Worm (Caenorhabditis elegans) whole organism, L4 larva: ENCODE data around the gene K07E3.2.
A peak's percentile ranks its signal among the peaks of the same experiment; 100 is the strongest.

Source experiments
- D1046.2 ChIP-seq: fragments of 200-800 bp; sonication (Bioruptor generic); IDR thresholded peaks from 2 replicates; pipeline ENCODE4 v1.3.6; 2022; ENCODE audit warnings: missing genetic modification characterization, missing compliant biosample characterization
- F10B5.3 ChIP-seq: sonication (generic microtip); optimal IDR thresholded peaks from 2 replicates; lab custom pipeline; 2016; ENCODE audit warnings: mild to moderate bottlenecking, missing genetic modification characterization, missing compliant biosample characterization
- F37D6.2 ChIP-seq: sonication (generic microtip); optimal IDR thresholded peaks from 2 replicates; lab custom pipeline; 2016; ENCODE audit warnings: mild to moderate bottlenecking, missing genetic modification characterization, missing compliant biosample characterization
- R02D3.7 ChIP-seq: fragments of 150-350 bp; sonication (generic microtip); optimal IDR thresholded peaks from 3 replicates; lab custom pipeline; 2014; ENCODE audit warnings: missing biosample characterization, missing genetic modification characterization
- Y105C5A.15 ChIP-seq: fragments of 200-800 bp; sonication (Bioruptor generic); IDR thresholded peaks from 2 replicates; pipeline ENCODE4 v1.3.6; 2022; ENCODE audit warnings: missing genetic modification characterization, missing compliant biosample characterization
- Y48G9A.11 ChIP-seq: fragments of 200-800 bp; sonication (Bioruptor generic); IDR thresholded peaks from 2 replicates; pipeline ENCODE4 v1.3.6; 2022; ENCODE audit warnings: missing genetic modification reagents, missing genetic modification characterization, missing compliant biosample characterization
- Y5F2A.4 ChIP-seq: fragments of 200-800 bp; sonication (Bioruptor generic); optimal IDR thresholded peaks from 2 replicates; lab custom pipeline; 2018; ENCODE audit warnings: mild to moderate bottlenecking, missing genetic modification characterization, missing compliant biosample characterization
- ZK337.2 ChIP-seq: fragments of 200-800 bp; sonication (Bioruptor generic); IDR thresholded peaks from 2 replicates; pipeline ENCODE4 v1.3.6; 2022; ENCODE audit warnings: missing genetic modification reagents, missing genetic modification characterization, missing compliant biosample characterization
- ZK546.5 ChIP-seq, 2 experiments: sonication (generic microtip); optimal IDR thresholded peaks; 2 replicates each; lab custom pipeline; 2017; ENCODE audit warnings: missing biosample characterization in 2 of 2, missing genetic modification characterization in 2 of 2
- ama-1 ChIP-seq: fragments of 150-350 bp; optimal IDR thresholded peaks from 2 replicates; lab custom pipeline; 2014; ENCODE audit warnings: inconsistent platforms, mixed read lengths
- attf-4 ChIP-seq: sonication (generic microtip); optimal IDR thresholded peaks from 3 replicates; lab custom pipeline; 2017; ENCODE audit warnings: missing biosample characterization, missing genetic modification characterization
- ceh-28 ChIP-seq: fragments of 150-350 bp; optimal IDR thresholded peaks from 2 replicates; lab custom pipeline; 2014; ENCODE audit warnings: missing biosample characterization, missing genetic modification reagents, missing genetic modification characterization
- ceh-32 ChIP-seq: sonication (generic microtip); optimal IDR thresholded peaks from 2 replicates; lab custom pipeline; 2016; ENCODE audit warnings: mild to moderate bottlenecking, missing genetic modification characterization, missing compliant biosample characterization; ENCODE audit not compliant: poor library complexity
- ces-1 ChIP-seq: fragments of 150-350 bp; sonication (generic microtip); optimal IDR thresholded peaks from 4 replicates; lab custom pipeline; 2014; ENCODE audit warnings: missing biosample characterization, missing genetic modification reagents, missing genetic modification characterization
- cey-2 ChIP-seq: sonication (generic microtip); optimal IDR thresholded peaks from 3 replicates; lab custom pipeline; 2017; ENCODE audit warnings: missing genetic modification characterization, mild to moderate bottlenecking, missing compliant biosample characterization, antibody characterized with exemption, borderline replicate concordance; ENCODE audit not compliant: insufficient read depth
- ctbp-1 ChIP-seq: fragments of 200-800 bp; sonication (Bioruptor generic); IDR thresholded peaks from 2 replicates; pipeline ENCODE4 v1.3.6; 2022; ENCODE audit warnings: missing genetic modification reagents, missing genetic modification characterization, missing compliant biosample characterization
- daf-16 ChIP-seq, 3 experiments: sonication (generic microtip); optimal IDR thresholded peaks; 2 replicates each; lab custom pipeline; 2016 to 2017; ENCODE audit warnings: missing genetic modification characterization in 3 of 3, missing genetic modification reagents in 3 of 3, mild to moderate bottlenecking in 2 of 3, missing compliant biosample characterization in 2 of 3, missing biosample characterization in 1 of 3, moderate library complexity in 1 of 3
- daf-8 ChIP-seq: fragments of 200-800 bp; sonication (Bioruptor generic); IDR thresholded peaks from 2 replicates; pipeline ENCODE4 v1.3.6; 2022; ENCODE audit warnings: missing genetic modification characterization, missing compliant biosample characterization
- dmd-6 ChIP-seq: fragments of 200-800 bp; sonication (Bioruptor generic); IDR thresholded peaks from 2 replicates; pipeline ENCODE4 v1.3.6; 2022; ENCODE audit warnings: missing genetic modification reagents, missing genetic modification characterization, missing compliant biosample characterization
- dve-1 ChIP-seq: sonication (generic microtip); optimal IDR thresholded peaks from 2 replicates; lab custom pipeline; 2017; ENCODE audit warnings: antibody characterized with exemption, mild to moderate bottlenecking, missing genetic modification characterization, missing compliant biosample characterization; ENCODE audit not compliant: insufficient read depth
- egl-27 ChIP-seq: sonication (generic microtip); optimal IDR thresholded peaks from 3 replicates; lab custom pipeline; 2017; ENCODE audit warnings: missing biosample characterization, missing genetic modification reagents, missing genetic modification characterization
- fkh-10 ChIP-seq: fragments of 150-350 bp; optimal IDR thresholded peaks from 2 replicates; lab custom pipeline; 2014; ENCODE audit warnings: missing biosample characterization, missing genetic modification reagents, missing genetic modification characterization
- gei-8 ChIP-seq: fragments of 200-800 bp; sonication (Bioruptor generic); optimal IDR thresholded peaks from 2 replicates; lab custom pipeline; 2018; ENCODE audit warnings: mild to moderate bottlenecking, missing genetic modification characterization, missing compliant biosample characterization
- hif-1 ChIP-seq, 2 experiments: sonication (generic microtip); optimal IDR thresholded peaks; 2 replicates each; lab custom pipeline; 2016 to 2017; ENCODE audit warnings: missing compliant biosample characterization in 2 of 2, missing genetic modification characterization in 2 of 2, missing genetic modification reagents in 2 of 2, missing genotype in 2 of 2, mild to moderate bottlenecking in 1 of 2
- lin-1 ChIP-seq: fragments of 200-800 bp; sonication (Bioruptor generic); IDR thresholded peaks from 2 replicates; pipeline ENCODE4 v1.3.6; 2022; ENCODE audit warnings: missing genetic modification reagents, missing genetic modification characterization, missing compliant biosample characterization
- lin-15B ChIP-seq: fragments of 150-350 bp; sonication (generic microtip); optimal IDR thresholded peaks from 3 replicates; lab custom pipeline; 2014; ENCODE audit warnings: missing biosample characterization, missing genetic modification characterization
- lin-29 ChIP-seq: fragments of 200-800 bp; sonication (Bioruptor generic); IDR thresholded peaks from 2 replicates; pipeline ENCODE4 v1.3.6; 2022; ENCODE audit warnings: missing genetic modification reagents, missing genetic modification characterization, missing compliant biosample characterization
- lin-38 ChIP-seq: fragments of 200-800 bp; sonication (Bioruptor generic); IDR thresholded peaks from 2 replicates; pipeline ENCODE4 v1.3.6; 2022; ENCODE audit warnings: missing genetic modification reagents, missing genetic modification characterization, missing compliant biosample characterization
- madf-5 ChIP-seq, 2 experiments: fragments of 200-800 bp; sonication (Bioruptor generic); IDR thresholded peaks; 2 replicates each; pipeline ENCODE4 v1.3.6; 2022; ENCODE audit warnings: missing compliant biosample characterization in 2 of 2, missing genetic modification characterization in 2 of 2
- madf-9 ChIP-seq: fragments of 200-800 bp; sonication (Bioruptor generic); conservative IDR thresholded peaks from 2 replicates; pipeline ENCODE4 v1.3.6; 2022; ENCODE audit warnings: missing genetic modification reagents, missing genetic modification characterization, missing compliant biosample characterization
- mdl-1 ChIP-seq, 2 experiments: fragments of 150-350 bp in 1 of 2; sonication (generic microtip) in 1 of 2; optimal IDR thresholded peaks; 2 replicates each; lab custom pipeline; 2014 to 2017; ENCODE audit warnings: missing biosample characterization in 2 of 2, missing genetic modification characterization in 2 of 2
- mep-1 ChIP-seq: fragments of 150-350 bp; sonication (generic microtip); optimal IDR thresholded peaks from 3 replicates; lab custom pipeline; 2014; ENCODE audit warnings: missing biosample characterization, missing genetic modification characterization
- nhr-111 ChIP-seq: fragments of 200-800 bp; sonication (Bioruptor generic); optimal IDR thresholded peaks from 2 replicates; lab custom pipeline; 2018; ENCODE audit warnings: mild to moderate bottlenecking, missing genetic modification characterization, missing compliant biosample characterization
- nhr-25 ChIP-seq: sonication (generic microtip); optimal IDR thresholded peaks from 2 replicates; lab custom pipeline; 2017; ENCODE audit warnings: missing genetic modification characterization, mild to moderate bottlenecking, missing compliant biosample characterization, antibody characterized with exemption, moderate library complexity, borderline replicate concordance; ENCODE audit not compliant: insufficient read depth
- nhr-28 ChIP-seq: fragments of 150-350 bp; optimal IDR thresholded peaks from 2 replicates; lab custom pipeline; 2014; ENCODE audit warnings: missing biosample characterization, missing genetic modification characterization
- nhr-41 ChIP-seq: fragments of 200-800 bp; sonication (Bioruptor generic); IDR thresholded peaks from 2 replicates; pipeline ENCODE4 v1.3.6; 2022; ENCODE audit warnings: missing genetic modification reagents, missing genetic modification characterization, missing compliant biosample characterization
- nhr-77 ChIP-seq: fragments of 150-350 bp; optimal IDR thresholded peaks from 2 replicates; lab custom pipeline; 2014; ENCODE audit warnings: missing biosample characterization, missing genetic modification characterization
- pqm-1 ChIP-seq: sonication (generic microtip); optimal IDR thresholded peaks from 2 replicates; lab custom pipeline; 2017; ENCODE audit warnings: missing biosample characterization, missing genetic modification characterization
- saeg-2 ChIP-seq: fragments of 200-800 bp; sonication (Bioruptor generic); IDR thresholded peaks from 2 replicates; pipeline ENCODE4 v1.3.6; 2022; ENCODE audit warnings: missing genetic modification reagents, missing genetic modification characterization, missing compliant biosample characterization
- sdz-12 ChIP-seq: fragments of 200-800 bp; sonication (Bioruptor generic); optimal IDR thresholded peaks from 2 replicates; lab custom pipeline; 2018; ENCODE audit warnings: mild to moderate bottlenecking, missing genetic modification characterization, missing compliant biosample characterization
- snpc-1.2 ChIP-seq: fragments of 200-800 bp; sonication (Bioruptor generic); IDR thresholded peaks from 2 replicates; pipeline ENCODE4 v1.3.6; 2022; ENCODE audit warnings: missing genetic modification reagents, missing genetic modification characterization, missing compliant biosample characterization
- snpc-4 ChIP-seq: fragments of 150-350 bp; optimal IDR thresholded peaks from 2 replicates; lab custom pipeline; 2014; ENCODE audit warnings: missing biosample characterization, missing genetic modification characterization
- spr-3 ChIP-seq: fragments of 200-800 bp; sonication (Bioruptor generic); optimal IDR thresholded peaks from 2 replicates; lab custom pipeline; 2018; ENCODE audit warnings: mild to moderate bottlenecking, missing genetic modification characterization, missing compliant biosample characterization
- tag-97 ChIP-seq: fragments of 200-800 bp; sonication (Bioruptor generic); IDR thresholded peaks from 2 replicates; pipeline ENCODE4 v1.3.6; 2022; ENCODE audit warnings: missing genetic modification characterization, missing compliant biosample characterization
- tra-1 ChIP-seq: fragments of 200-800 bp; sonication (Bioruptor generic); IDR thresholded peaks from 2 replicates; pipeline ENCODE4 v1.3.6; 2022; ENCODE audit warnings: missing genetic modification reagents, missing genetic modification characterization, missing compliant biosample characterization
- unc-62 ChIP-seq, 3 experiments: fragments of 150-350 bp in 1 of 3; sonication (generic microtip); optimal IDR thresholded peaks in 2 of 3; peaks in 1 of 3; 1 replicate in 1 of 3; 2 replicates in 2 of 3; lab custom pipeline; 2014 to 2017; ENCODE audit warnings: missing biosample characterization in 3 of 3, missing genetic modification characterization in 3 of 3, missing genetic modification reagents in 3 of 3, missing genotype in 1 of 3
- vab-7 ChIP-seq: fragments of 200-800 bp; sonication (Bioruptor generic); IDR thresholded peaks from 2 replicates; pipeline ENCODE4 v1.3.6; 2022; ENCODE audit warnings: missing genetic modification reagents, missing genetic modification characterization, missing compliant biosample characterization
- zag-1 ChIP-seq: fragments of 150-350 bp; optimal IDR thresholded peaks from 2 replicates; lab custom pipeline; 2014; ENCODE audit warnings: missing biosample characterization, missing genetic modification characterization
- zip-11 ChIP-seq: fragments of 200-800 bp; sonication (Bioruptor generic); IDR thresholded peaks from 2 replicates; pipeline ENCODE4 v1.3.6; 2022; ENCODE audit warnings: missing genetic modification characterization, missing compliant biosample characterization
- ztf-7 ChIP-seq: fragments of 150-350 bp; optimal IDR thresholded peaks from 2 replicates; lab custom pipeline; 2014; ENCODE audit warnings: missing biosample characterization, missing genetic modification characterization

The K07E3.2 gene

ce11 chrX:8069293-8069692 is 34.8 kb upstream of the K07E3.2 start, which contains the start of gene C18A11.1:
TSS of gene C18A11.1 (plus strand) at chrX:8069328.
- TF ChIP-seq lin-38 (GFP tag; lab: Robert Waterston, UW) (no peak), tra-1 (GFP tag; lab: Robert Waterston, UW) (no peak), vab-7 (no peak), tag-97 (GFP tag; lab: Robert Waterston, UW) (no peak), saeg-2 (GFP tag; lab: Robert Waterston, UW) (no peak), gei-8 (no peak), nhr-28 (tag; lab: Kevin White, UChicago) (peak; percentile 84), ctbp-1 (GFP tag; lab: Robert Waterston, UW) (no peak), mep-1 (tag; lab: Kevin White, UChicago) (peak; percentile 54), F10B5.3 (tag; lab: Kevin White, UChicago) (no peak), attf-4 (tag; lab: Kevin White, UChicago) (no peak), Y48G9A.11 (GFP tag; lab: Robert Waterston, UW) (no peak), ceh-28 (peak; percentile 11), ZK337.2 (GFP tag; lab: Robert Waterston, UW) (no peak), ZK546.5 (tag; optimal IDR thresholded peaks at IDR 0.05; lab: Kevin White, UChicago) (no peak), pqm-1 (tag; lab: Kevin White, UChicago) (peak; percentile 29), nhr-41 (no peak), nhr-25 (tag; lab: Kevin White, UChicago) (no peak), zag-1 (tag; lab: Kevin White, UChicago) (no peak), hif-1 (tag; optimal IDR thresholded peaks at IDR 0.05; lab: Kevin White, UChicago) (no peak), madf-9 (no peak), cey-2 (tag; lab: Kevin White, UChicago) (no peak), fkh-10 (GFP tag; lab: Kevin White, UChicago) (no peak), dve-1 (tag; lab: Kevin White, UChicago) (peak; percentile 75), Y5F2A.4 (no peak), spr-3 (no peak), ama-1 (lab: Kevin White, UChicago) (no peak), madf-5 (GFP tag; IDR thresholded peaks at IDR 0.05; lab: Robert Waterston, UW) (no peak), egl-27 (tag; lab: Kevin White, UChicago) (no peak), Y105C5A.15 (GFP tag; lab: Robert Waterston, UW) (no peak), F37D6.2 (no peak), nhr-77 (tag; lab: Kevin White, UChicago) (peak; percentile 74), snpc-1.2 (GFP tag; lab: Robert Waterston, UW) (no peak), snpc-4 (no peak), ceh-32 (no peak), lin-1 (GFP tag; lab: Robert Waterston, UW) (0 out of 2 replicates have a peak, but pooled peaks have one; percentile 31), ces-1 (GFP tag; lab: Kevin White, UChicago) (no peak), lin-15B (no peak), dmd-6 (GFP tag; lab: Robert Waterston, UW) (peak; percentile 72), nhr-111 (no peak), R02D3.7 (no peak), daf-16 (GFP tag; optimal IDR thresholded peaks at IDR 0.05; lab: Kevin White, UChicago) (peak in 1 of 2 experiments; percentile 28), daf-16 (tag; optimal IDR thresholded peaks at IDR 0.05; lab: Kevin White, UChicago) (peak; percentile 96), lin-29 (GFP tag; lab: Robert Waterston, UW) (no peak), unc-62 (GFP tag; optimal IDR thresholded peaks at IDR 0.05 in 1 of 2; lab: Kevin White, UChicago) (peak in 1 of 2 experiments; percentile 22), unc-62 (tag; optimal IDR thresholded peaks at IDR 0.05; lab: Kevin White, UChicago) (no peak), daf-8 (GFP tag; lab: Robert Waterston, UW) (no peak), ztf-7 (tag; lab: Kevin White, UChicago) (no peak), sdz-12 (GFP tag; lab: Kevin White, UChicago) (no peak), zip-11 (GFP tag; lab: Robert Waterston, UW) (no peak), mdl-1 (tag; optimal IDR thresholded peaks at IDR 0.05; lab: Kevin White, UChicago) (peak in 1 of 2 experiments; percentile 13), D1046.2 (GFP tag; lab: Robert Waterston, UW) (no peak)
